Worm (Caenorhabditis elegans) whole organism, mixed stage, embryonic: ENCODE results near the gene Y48E1C.2.

ENCODE experiments used
- M03D4.4 ChIP-seq: sonication (generic microtip); optimal IDR thresholded peaks from 2 replicates; lab custom pipeline; 2017; ENCODE audit warnings: mild to moderate bottlenecking, missing genetic modification characterization, missing compliant biosample characterization
- bed-3 ChIP-seq: fragments of 200-800 bp; sonication (Bioruptor generic); optimal IDR thresholded peaks from 3 replicates; lab custom pipeline; 2018; ENCODE audit warnings: mild to moderate bottlenecking, missing genetic modification characterization, moderate library complexity, missing compliant biosample characterization
- ceh-39 ChIP-seq: fragments of 150-350 bp; optimal IDR thresholded peaks from 2 replicates; lab custom pipeline; 2014; ENCODE audit warnings: missing biosample characterization, missing genetic modification characterization
- ceh-43 ChIP-seq: fragments of 200-800 bp; sonication (Bioruptor generic); optimal IDR thresholded peaks from 2 replicates; lab custom pipeline; 2018; ENCODE audit warnings: mild to moderate bottlenecking, missing genetic modification characterization, moderate library complexity, missing compliant biosample characterization
- ces-1 ChIP-seq: fragments of 150-350 bp; optimal IDR thresholded peaks from 2 replicates; lab custom pipeline; 2014; ENCODE audit warnings: missing biosample characterization, missing genetic modification reagents, missing genetic modification characterization
- cnd-1 ChIP-seq: fragments of 200-800 bp; sonication (Bioruptor generic); optimal IDR thresholded peaks from 2 replicates; lab custom pipeline; 2018; ENCODE audit warnings: mild to moderate bottlenecking, missing genetic modification characterization, missing compliant biosample characterization
- drap-1 ChIP-seq: fragments of 200-800 bp; sonication (Bioruptor generic); optimal IDR thresholded peaks from 3 replicates; lab custom pipeline; 2018; ENCODE audit warnings: mild to moderate bottlenecking, missing genetic modification characterization, missing compliant biosample characterization
- elt-1 ChIP-seq: sonication (generic microtip); optimal IDR thresholded peaks from 2 replicates; lab custom pipeline; 2017; ENCODE audit warnings: missing genetic modification characterization, mild to moderate bottlenecking, missing compliant biosample characterization, antibody characterized with exemption, moderate library complexity, borderline replicate concordance; ENCODE audit not compliant: insufficient read depth
- elt-3 ChIP-seq: fragments of 150-350 bp; optimal IDR thresholded peaks from 2 replicates; lab custom pipeline; 2014; ENCODE audit warnings: missing biosample characterization, missing genetic modification characterization
- flh-1 ChIP-seq: fragments of 200-800 bp; sonication (Bioruptor generic); optimal IDR thresholded peaks from 2 replicates; lab custom pipeline; 2018; ENCODE audit warnings: mild to moderate bottlenecking, missing genetic modification characterization, moderate library complexity, missing compliant biosample characterization
- ham-2 ChIP-seq: fragments of 200-800 bp; sonication (Bioruptor generic); optimal IDR thresholded peaks from 2 replicates; lab custom pipeline; 2018; ENCODE audit warnings: mild to moderate bottlenecking, missing genetic modification characterization, missing compliant biosample characterization
- hlh-1 ChIP-seq: fragments of 150-350 bp; optimal IDR thresholded peaks from 2 replicates; lab custom pipeline; 2014; ENCODE audit warnings: missing biosample characterization, missing genetic modification reagents, missing genetic modification characterization
- lin-13 ChIP-seq: fragments of 150-350 bp; optimal IDR thresholded peaks from 2 replicates; lab custom pipeline; 2014; ENCODE audit warnings: missing biosample characterization, missing genetic modification characterization
- lin-32 ChIP-seq: fragments of 200-800 bp; sonication (Bioruptor generic); optimal IDR thresholded peaks from 2 replicates; lab custom pipeline; 2018; ENCODE audit warnings: mild to moderate bottlenecking, missing genetic modification characterization, missing compliant biosample characterization
- lsy-2 ChIP-seq: fragments of 150-350 bp; optimal IDR thresholded peaks from 2 replicates; lab custom pipeline; 2014; ENCODE audit warnings: missing biosample characterization, missing genetic modification characterization
- mab-5 ChIP-seq: fragments of 150-350 bp; optimal IDR thresholded peaks from 2 replicates; lab custom pipeline; 2014; ENCODE audit warnings: missing biosample characterization, missing genetic modification characterization
- mep-1 ChIP-seq: fragments of 150-350 bp; optimal IDR thresholded peaks from 2 replicates; lab custom pipeline; 2017; ENCODE audit warnings: missing biosample characterization, missing genetic modification reagents, missing genetic modification characterization, inconsistent platforms
- mls-2 ChIP-seq: sonication (generic microtip); optimal IDR thresholded peaks from 2 replicates; lab custom pipeline; 2016; ENCODE audit warnings: mild to moderate bottlenecking, missing genetic modification characterization, moderate library complexity, missing compliant biosample characterization
- nhr-12 ChIP-seq: fragments of 150-350 bp; optimal IDR thresholded peaks from 2 replicates; lab custom pipeline; 2014; ENCODE audit warnings: missing biosample characterization, missing genetic modification characterization
- nhr-237 ChIP-seq: fragments of 150-350 bp; optimal IDR thresholded peaks from 2 replicates; lab custom pipeline; 2014; ENCODE audit warnings: missing biosample characterization, missing genetic modification characterization
- nhr-28 ChIP-seq: fragments of 150-350 bp; optimal IDR thresholded peaks from 2 replicates; lab custom pipeline; 2014; ENCODE audit warnings: missing biosample characterization, missing genetic modification characterization
- sem-2 ChIP-seq: fragments of 200-800 bp; sonication (Bioruptor generic); optimal IDR thresholded peaks from 2 replicates; lab custom pipeline; 2018; ENCODE audit warnings: mild to moderate bottlenecking, missing genetic modification characterization, missing compliant biosample characterization
- snpc-4 ChIP-seq: fragments of 150-350 bp; optimal IDR thresholded peaks from 2 replicates; lab custom pipeline; 2014; ENCODE audit warnings: missing biosample characterization, missing genetic modification characterization
- sptf-1 ChIP-seq: sonication (generic microtip); optimal IDR thresholded peaks from 2 replicates; lab custom pipeline; 2017; ENCODE audit warnings: mild to moderate bottlenecking, missing genetic modification characterization, moderate library complexity, missing compliant biosample characterization
- tbx-8 ChIP-seq: fragments of 200-800 bp; sonication (Bioruptor generic); optimal IDR thresholded peaks from 2 replicates; lab custom pipeline; 2018; ENCODE audit warnings: mild to moderate bottlenecking, missing genetic modification characterization, moderate library complexity, missing compliant biosample characterization
- unc-120 ChIP-seq: sonication (generic microtip); optimal IDR thresholded peaks from 2 replicates; lab custom pipeline; 2017; ENCODE audit warnings: missing genetic modification characterization, missing compliant biosample characterization; ENCODE audit not compliant: poor library complexity, severe bottlenecking
- unc-39 ChIP-seq: fragments of 150-350 bp; optimal IDR thresholded peaks from 2 replicates; lab custom pipeline; 2014; ENCODE audit warnings: missing biosample characterization, missing genetic modification characterization
- unc-62 ChIP-seq: fragments of 150-350 bp; optimal IDR thresholded peaks from 2 replicates; lab custom pipeline; 2014; ENCODE audit warnings: missing biosample characterization, missing genetic modification reagents, missing genetic modification characterization
- zip-8 ChIP-seq: fragments of 150-350 bp; optimal IDR thresholded peaks from 2 replicates; lab custom pipeline; 2014; ENCODE audit warnings: missing biosample characterization, missing genetic modification characterization
- ztf-11 ChIP-seq: fragments of 150-350 bp; optimal IDR thresholded peaks from 2 replicates; lab custom pipeline; 2014; ENCODE audit warnings: missing biosample characterization, missing genetic modification characterization

The Y48E1C.2 gene

DNA sequence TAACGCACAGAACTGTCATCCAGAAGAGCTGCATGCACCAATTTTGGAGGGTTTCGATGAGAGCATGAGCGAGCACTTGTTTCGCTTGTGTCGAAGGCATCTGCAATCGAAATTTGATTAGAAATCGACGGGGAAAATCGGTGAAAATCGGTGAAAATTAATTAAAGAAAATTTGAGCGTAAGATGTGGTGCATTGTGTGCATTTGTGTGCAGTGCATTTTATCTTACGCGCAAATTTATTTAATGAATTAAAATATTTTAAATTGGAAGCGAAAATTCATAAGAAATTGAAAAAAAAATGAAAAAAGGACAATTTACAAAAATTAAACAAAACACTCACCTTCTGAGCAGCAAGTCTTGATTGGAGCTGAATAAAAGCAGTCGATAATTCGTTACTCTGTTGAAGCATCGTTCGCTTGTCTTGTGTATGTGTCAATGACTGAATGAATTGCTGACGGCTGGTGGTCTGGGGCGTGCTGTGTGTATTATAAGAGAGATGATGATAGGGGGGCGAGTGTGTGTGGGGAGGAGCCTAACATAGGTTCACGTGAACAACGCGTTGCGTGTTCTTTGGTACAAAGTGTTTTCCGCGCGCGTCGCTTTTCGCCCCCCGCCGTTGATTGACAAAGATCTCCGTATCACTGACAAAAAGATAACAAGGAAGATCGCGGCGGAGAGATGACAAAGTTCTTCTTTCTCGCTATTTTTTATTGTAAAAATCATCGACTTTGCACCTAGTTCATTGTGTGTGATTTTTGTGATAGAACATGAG lies 37.4 kb downstream of the Y48E1C.2 start:
- peak; percentile 61 for TF ChIP-seq ham-2 (GFP tag; lab: Kevin White, UChicago)
- TF ChIP-seq unc-62 (GFP tag; lab: Kevin White, UChicago): peak; percentile 97
- peak; percentile 85 for TF ChIP-seq hlh-1 (tag; lab: Kevin White, UChicago)
- TF ChIP-seq cnd-1 (tag; lab: Kevin White, UChicago): peak; percentile 15
- TF ChIP-seq lin-32 (GFP tag; lab: Kevin White, UChicago): no peak
- no peak for TF ChIP-seq sem-2
- TF ChIP-seq elt-3: peak; percentile 80
- peak; percentile 12 for TF ChIP-seq nhr-237 (tag; lab: Kevin White, UChicago)
- TF ChIP-seq zip-8: no peak
- TF ChIP-seq drap-1: peak; percentile 20
- TF ChIP-seq ztf-11 (tag; lab: Kevin White, UChicago): no peak
- TF ChIP-seq ceh-43 (GFP tag; lab: Kevin White, UChicago): no peak
- TF ChIP-seq unc-120 (tag; lab: Kevin White, UChicago): peak; percentile 89
- no peak for TF ChIP-seq tbx-8 (GFP tag; lab: Kevin White, UChicago)
- peak; percentile 79 for TF ChIP-seq elt-1 (tag; lab: Kevin White, UChicago)

DNA sequence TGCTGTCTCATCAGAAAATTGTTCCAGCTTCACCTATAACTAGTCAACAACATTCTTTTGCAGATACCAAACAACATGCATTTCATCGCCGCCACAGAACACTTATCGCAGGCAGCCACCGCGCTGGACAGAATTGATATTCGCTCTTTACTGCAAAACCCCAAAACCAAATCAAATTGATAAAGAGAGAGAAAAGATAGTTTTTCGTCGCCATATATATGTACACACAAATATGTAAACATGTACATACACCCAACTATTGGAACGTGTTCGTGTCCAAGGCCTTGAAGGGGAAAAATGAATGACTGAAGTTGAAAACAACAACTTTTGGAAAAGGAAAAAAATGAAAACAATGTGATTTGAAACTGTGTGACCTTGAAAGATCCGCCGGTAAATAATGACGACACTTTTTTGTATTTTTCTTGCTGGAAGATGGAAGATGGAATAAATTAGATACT lies 41.1 kb downstream of the Y48E1C.2 start:
- no peak for TF ChIP-seq mab-5 (tag; lab: Kevin White, UChicago)
- no peak for TF ChIP-seq flh-1 (GFP tag; lab: Kevin White, UChicago)
- TF ChIP-seq bed-3 (GFP tag; lab: Kevin White, UChicago): no peak
- TF ChIP-seq ztf-11 (tag; lab: Kevin White, UChicago): no peak
- no peak for TF ChIP-seq zip-8
- TF ChIP-seq nhr-12: no peak
- TF ChIP-seq M03D4.4 (tag; lab: Kevin White, UChicago): no peak
- no peak for TF ChIP-seq nhr-28
- no peak for TF ChIP-seq ham-2 (GFP tag; lab: Kevin White, UChicago)
- no peak for TF ChIP-seq mls-2 (tag; lab: Kevin White, UChicago)
- no peak for TF ChIP-seq elt-1 (tag; lab: Kevin White, UChicago)
- no peak for TF ChIP-seq lin-32 (GFP tag; lab: Kevin White, UChicago)
- TF ChIP-seq tbx-8 (GFP tag; lab: Kevin White, UChicago): no peak
- no peak for TF ChIP-seq nhr-237 (tag; lab: Kevin White, UChicago)
- no peak for TF ChIP-seq snpc-4 (tag; lab: Kevin White, UChicago)
- no peak for TF ChIP-seq lin-13 (tag; lab: Kevin White, UChicago)
- no peak for TF ChIP-seq hlh-1 (tag; lab: Kevin White, UChicago)
- TF ChIP-seq unc-39 (tag; lab: Kevin White, UChicago): no peak

DNA sequence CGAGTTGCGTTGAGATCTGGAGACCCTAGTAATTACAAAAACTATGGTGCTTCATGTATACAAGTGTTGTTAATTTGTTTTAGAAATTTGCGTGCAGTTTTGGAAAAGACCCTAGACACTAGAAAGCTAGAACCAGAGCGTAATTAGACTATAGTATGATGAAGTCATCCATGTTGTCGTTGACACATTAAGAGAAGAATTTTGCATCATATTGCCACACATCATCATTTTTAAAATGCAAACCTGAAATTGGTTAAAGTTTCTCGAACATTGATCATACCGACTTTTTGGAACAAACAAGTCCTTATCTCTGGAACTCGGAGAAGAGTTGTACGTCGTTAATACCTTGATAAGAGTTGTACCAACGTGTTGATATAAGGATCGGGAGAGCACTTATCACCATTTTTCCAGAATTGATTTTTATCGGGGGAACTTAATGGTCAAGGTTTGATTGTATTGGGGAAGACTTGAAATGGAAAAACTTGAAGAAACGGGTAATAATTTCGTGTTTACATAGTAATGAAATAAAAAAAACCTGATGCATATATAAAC lies 43.6 kb downstream of the Y48E1C.2 start:
- no peak for TF ChIP-seq bed-3 (GFP tag; lab: Kevin White, UChicago)
- no peak for TF ChIP-seq cnd-1 (tag; lab: Kevin White, UChicago)
- no peak for TF ChIP-seq tbx-8 (GFP tag; lab: Kevin White, UChicago)
- no peak for TF ChIP-seq M03D4.4 (tag; lab: Kevin White, UChicago)
- TF ChIP-seq ces-1: no peak
- TF ChIP-seq elt-3: no peak
- no peak for TF ChIP-seq mab-5 (tag; lab: Kevin White, UChicago)
- no peak for TF ChIP-seq mls-2 (tag; lab: Kevin White, UChicago)
- TF ChIP-seq sptf-1 (tag; lab: Kevin White, UChicago): no peak
- TF ChIP-seq lsy-2 (tag; lab: Kevin White, UChicago): no peak
- TF ChIP-seq hlh-1 (tag; lab: Kevin White, UChicago): no peak
- TF ChIP-seq elt-1 (tag; lab: Kevin White, UChicago): no peak
- no peak for TF ChIP-seq ham-2 (GFP tag; lab: Kevin White, UChicago)
- TF ChIP-seq ceh-39 (tag; lab: Kevin White, UChicago): no peak
- TF ChIP-seq mep-1 (tag; lab: Kevin White, UChicago): no peak
- no peak for TF ChIP-seq sem-2
- TF ChIP-seq nhr-237 (tag; lab: Kevin White, UChicago): no peak
